Worm (Caenorhabditis elegans): ENCODE measurements around the gene spd-3.

spd-3 gene

ce11 chrIV:6785151-6785550 is 22.6 kb downstream of the spd-3 start, which contains the start of gene dyci-1:
Gene dyci-1 (minus strand): TSS chrIV:6785272.
- peak; percentile 32 for TF ChIP-seq ceh-18 (tag; optimal IDR thresholded peaks at IDR 0.05)
- TF ChIP-seq eyg-1 (tag; optimal IDR thresholded peaks at IDR 0.05): no peak
- peak; percentile 47 for TF ChIP-seq tbx-2 (tag; optimal IDR thresholded peaks at IDR 0.05)
- peak; percentile 2 for TF ChIP-seq ceh-22 (tag; optimal IDR thresholded peaks at IDR 0.05)
- no peak for TF ChIP-seq sox-2 (GFP tag; IDR thresholded peaks at IDR 0.05)
- TF ChIP-seq ceh-31 (tag; optimal IDR thresholded peaks at IDR 0.05): peak; percentile 1
- no peak for TF ChIP-seq unc-86 (tag; optimal IDR thresholded peaks at IDR 0.05)
- no peak for TF ChIP-seq F13H6.1 (tag; optimal IDR thresholded peaks at IDR 0.05)
- no peak for TF ChIP-seq nhr-11 (tag; optimal IDR thresholded peaks at IDR 0.05)

- TF ChIP-seq unc-42 (tag; optimal IDR thresholded peaks at IDR 0.05): peak; percentile 31
- no peak for TF ChIP-seq hlh-6 (tag; optimal IDR thresholded peaks at IDR 0.05)
- no peak for TF ChIP-seq fkh-10 (GFP tag; optimal IDR thresholded peaks at IDR 0.05)
- no peak for TF ChIP-seq pag-3 (tag; optimal IDR thresholded peaks at IDR 0.05; ENCODE audit: borderline replicate concordance)
- TF ChIP-seq K02D7.2 (tag; optimal IDR thresholded peaks at IDR 0.05): no peak
- TF ChIP-seq unc-55 (GFP tag; optimal IDR thresholded peaks at IDR 0.05): peak; percentile 20
- TF ChIP-seq nfya-1 (tag; optimal IDR thresholded peaks at IDR 0.05): peak; percentile 34
- no peak for TF ChIP-seq ceh-48 (tag; optimal IDR thresholded peaks at IDR 0.05)
These were observed 23.4 kb downstream of the spd-3 start for ce11 chrIV:6785873-6786272.

DNA sequence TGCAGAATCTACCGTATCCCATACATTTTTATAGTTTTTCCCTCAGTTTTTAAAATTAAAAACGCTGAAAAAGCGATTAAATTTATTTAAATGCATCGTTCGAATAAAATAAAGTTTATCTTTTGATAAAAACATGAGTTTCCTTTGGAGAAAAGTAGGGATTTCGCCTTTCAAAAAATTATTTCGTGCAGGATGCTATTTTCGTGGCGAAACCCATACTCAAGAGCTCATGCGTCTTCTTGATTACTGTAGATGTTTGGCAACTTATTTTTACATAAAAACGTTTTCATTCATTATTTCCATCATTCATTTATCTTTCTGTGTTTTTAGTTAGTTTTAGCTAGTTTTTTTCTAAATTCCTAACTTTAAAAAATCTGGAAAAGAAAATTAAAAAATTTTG is 27.4 kb downstream of the spd-3 start:
- no peak for TF ChIP-seq madf-2 (tag; optimal IDR thresholded peaks at IDR 0.05)
- no peak for TF ChIP-seq hlh-8 (tag; optimal IDR thresholded peaks at IDR 0.05)
- TF ChIP-seq ceh-6 (GFP tag; optimal IDR thresholded peaks at IDR 0.05): no peak
- no peak for TF ChIP-seq ceh-14 (tag; optimal IDR thresholded peaks at IDR 0.05)
- TF ChIP-seq zip-5 (tag; optimal IDR thresholded peaks at IDR 0.05): no peak

DNA sequence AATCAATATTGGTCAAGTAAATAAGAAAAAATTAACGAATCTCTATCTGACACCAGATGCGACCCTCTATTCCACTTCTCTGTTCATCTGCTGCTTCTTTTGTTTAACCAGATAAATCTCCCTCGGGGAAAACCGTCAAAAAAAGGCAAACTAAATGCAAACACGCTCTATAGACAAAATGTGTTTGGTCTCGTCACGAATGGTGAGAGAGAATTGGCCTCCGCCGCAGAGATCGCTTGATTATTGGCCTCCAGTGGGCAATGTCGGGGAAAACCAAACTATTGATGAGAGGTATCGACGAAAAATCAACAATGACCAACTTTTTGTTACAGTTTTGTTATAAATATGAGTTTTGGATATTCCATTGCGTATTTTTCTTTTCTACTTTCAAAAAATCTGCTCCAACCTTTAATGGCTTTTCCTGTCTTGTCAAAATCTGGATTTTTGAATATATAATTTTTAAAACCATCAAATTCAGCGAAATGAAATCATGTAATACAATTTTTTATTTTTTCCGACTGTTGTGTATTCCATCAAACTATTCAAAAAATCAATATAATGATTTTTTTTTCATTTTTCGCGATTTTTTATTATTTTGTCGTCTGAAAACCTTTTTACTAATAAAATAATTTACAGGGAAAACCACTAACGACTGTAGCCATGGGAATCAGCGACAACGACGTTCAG is 28.1 kb downstream of the spd-3 start, which contains the start of the genes C17H12.2 and vha-8:
Gene C17H12.2, minus strand, starts transcription at position 51 of the 687 bp plus-strand sequence.
Gene vha-8, plus strand, starts transcription at position 637 of the 687 bp plus-strand sequence.
- no peak for TF ChIP-seq ttx-3 (tag; optimal IDR thresholded peaks at IDR 0.05)
- peak; percentile 44 for TF ChIP-seq ref-2 (tag; optimal IDR thresholded peaks at IDR 0.05)
- no peak for TF ChIP-seq ceh-19 (GFP tag; optimal IDR thresholded peaks at IDR 0.05)
- no peak for TF ChIP-seq unc-86 (tag; optimal IDR thresholded peaks at IDR 0.05)
- no peak for TF ChIP-seq gmeb-2 (tag; optimal IDR thresholded peaks at IDR 0.05)
- TF ChIP-seq T23F11.4 (GFP tag; optimal IDR thresholded peaks at IDR 0.05): peak; percentile 25
- no peak for TF ChIP-seq ceh-45 (GFP tag; IDR thresholded peaks at IDR 0.05)
- TF ChIP-seq tbx-2 (tag; optimal IDR thresholded peaks at IDR 0.05): peak; percentile 87
- TF ChIP-seq hlh-13 (GFP tag; optimal IDR thresholded peaks at IDR 0.05): no peak
- peak; percentile 2 for TF ChIP-seq pax-1 (tag; optimal IDR thresholded peaks at IDR 0.05)
- peak; percentile 51 for TF ChIP-seq ceh-2 (tag; optimal IDR thresholded peaks at IDR 0.05)
- TF ChIP-seq elt-2 (tag; optimal IDR thresholded peaks at IDR 0.05): peak; percentile 25
- TF ChIP-seq nfya-1 (tag; optimal IDR thresholded peaks at IDR 0.05): peak; percentile 96
- TF ChIP-seq pat-9 (tag; optimal IDR thresholded peaks at IDR 0.05): no peak
- peak; percentile 45 for TF ChIP-seq ztf-16 (tag; optimal IDR thresholded peaks at IDR 0.05)
- TF ChIP-seq pha-2 (tag; optimal IDR thresholded peaks at IDR 0.05): no peak
- no peak for TF ChIP-seq pros-1 (tag; optimal IDR thresholded peaks at IDR 0.05)
- peak; percentile 30 for TF ChIP-seq madf-2 (tag; optimal IDR thresholded peaks at IDR 0.05)
- TF ChIP-seq pha-4 (tag; optimal IDR thresholded peaks at IDR 0.05): no peak
- no peak for TF ChIP-seq hlh-15 (tag; optimal IDR thresholded peaks at IDR 0.05)
- TF ChIP-seq ceh-6 (GFP tag; optimal IDR thresholded peaks at IDR 0.05): no peak
- TF ChIP-seq hlh-30 (tag; optimal IDR thresholded peaks at IDR 0.05; ENCODE audit: insufficient read depth): peak; percentile 59
- TF ChIP-seq zip-5 (tag; optimal IDR thresholded peaks at IDR 0.05): no peak
- no peak for TF ChIP-seq Y22D7AL.16 (tag; optimal IDR thresholded peaks at IDR 0.05)
- TF ChIP-seq ama-1 (optimal IDR thresholded peaks at IDR 0.05): no peak
- TF ChIP-seq eyg-1 (tag; optimal IDR thresholded peaks at IDR 0.05): no peak
- no peak for TF ChIP-seq hlh-8 (tag; optimal IDR thresholded peaks at IDR 0.05)
- TF ChIP-seq pqm-1 (tag; optimal IDR thresholded peaks at IDR 0.05): peak; percentile 30
- peak; percentile 52 for TF ChIP-seq ceh-34 (tag; optimal IDR thresholded peaks at IDR 0.05)
- peak; percentile 67 for TF ChIP-seq unc-55 (GFP tag; optimal IDR thresholded peaks at IDR 0.05)
- peak; percentile 18 for TF ChIP-seq lim-6 (tag; optimal IDR thresholded peaks at IDR 0.05)
- TF ChIP-seq fkh-6 (tag; optimal IDR thresholded peaks at IDR 0.05): no peak
- no peak for TF ChIP-seq mec-3 (tag; optimal IDR thresholded peaks at IDR 0.05; ENCODE audit: borderline replicate concordance)
- peak; percentile 86 for TF ChIP-seq ceh-18 (tag; optimal IDR thresholded peaks at IDR 0.05)
